Fruit fly (Drosophila melanogaster) whole organism, embryonic: Measurements from ENCODE around the gene CG2931.

Experiments
- Aef1 ChIP-seq: fragments of 200-800 bp; sonication (Bioruptor generic); IDR thresholded peaks from 3 replicates; pipeline ENCODE4 v1.3.6; 2022; ENCODE audit warnings: missing biosample characterization, missing genetic modification characterization
- Atf-2 ChIP-seq: fragments of 200-800 bp; sonication (Bioruptor generic); optimal IDR thresholded peaks from 2 replicates; lab custom pipeline; 2016; ENCODE audit warnings: missing biosample characterization, missing genetic modification characterization
- CG10274 ChIP-seq: fragments of 200-800 bp; sonication (Bioruptor generic); optimal IDR thresholded peaks from 3 replicates; lab custom pipeline; 2017; ENCODE audit warnings: missing biosample characterization, mild to moderate bottlenecking, missing genetic modification characterization
- CG10565 ChIP-seq: fragments of 200-800 bp; sonication (Bioruptor generic); optimal IDR thresholded peaks from 3 replicates; lab custom pipeline; 2016; ENCODE audit warnings: missing biosample characterization, mild to moderate bottlenecking, missing genetic modification characterization
- CG10959 ChIP-seq: fragments of 200-800 bp; sonication (Bioruptor generic); IDR thresholded peaks from 2 replicates; pipeline ENCODE4 v1.3.6; 2022; ENCODE audit warnings: missing biosample characterization, missing genetic modification characterization
- CG12942 ChIP-seq: fragments of 200-800 bp; sonication (Bioruptor generic); optimal IDR thresholded peaks from 3 replicates; lab custom pipeline; 2016; ENCODE audit warnings: missing biosample characterization, missing genetic modification characterization
- CG13424 ChIP-seq: fragments of 200-800 bp; sonication (Bioruptor generic); optimal IDR thresholded peaks from 2 replicates; lab custom pipeline; 2019; ENCODE audit warnings: missing biosample characterization, mild to moderate bottlenecking, missing genetic modification characterization, moderate library complexity
- CG14710 ChIP-seq: fragments of 200-800 bp; sonication (Bioruptor generic); optimal IDR thresholded peaks from 3 replicates; lab custom pipeline; 2019; ENCODE audit warnings: missing biosample characterization, mild to moderate bottlenecking, missing genetic modification characterization, moderate library complexity
- CG15011 ChIP-seq: fragments of 200-800 bp; sonication (Bioruptor generic); optimal IDR thresholded peaks from 3 replicates; lab custom pipeline; 2018; ENCODE audit warnings: missing biosample characterization, mild to moderate bottlenecking, missing genetic modification characterization
- CG15601 ChIP-seq: fragments of 200-800 bp; sonication (Bioruptor generic); optimal IDR thresholded peaks from 3 replicates; lab custom pipeline; 2019; ENCODE audit warnings: missing biosample characterization, mild to moderate bottlenecking, missing genetic modification characterization, moderate library complexity
- CG15696 ChIP-seq: fragments of 200-800 bp; sonication (Bioruptor generic); optimal IDR thresholded peaks from 2 replicates; lab custom pipeline; 2019; ENCODE audit warnings: missing biosample characterization, mild to moderate bottlenecking, missing genetic modification characterization, moderate library complexity
- CG18011 ChIP-seq: fragments of 200-800 bp; sonication (Bioruptor generic); optimal IDR thresholded peaks from 2 replicates; lab custom pipeline; 2017; ENCODE audit warnings: missing biosample characterization, missing genetic modification characterization, mild to moderate bottlenecking, moderate library complexity, missing genotype
- CG5953 ChIP-seq: fragments of 200-800 bp; sonication (Bioruptor generic); IDR thresholded peaks from 2 replicates; pipeline ENCODE4 v1.3.6; 2022; ENCODE audit warnings: missing biosample characterization, missing genetic modification characterization
- CG6654 ChIP-seq: fragments of 200-800 bp; sonication (Bioruptor generic); optimal IDR thresholded peaks from 2 replicates; lab custom pipeline; 2017; ENCODE audit warnings: missing biosample characterization, mild to moderate bottlenecking, missing genetic modification characterization
- CG7357 ChIP-seq: fragments of 200-800 bp; sonication (Bioruptor generic); IDR thresholded peaks from 3 replicates; pipeline ENCODE4 v1.3.6; 2022; ENCODE audit warnings: missing biosample characterization, missing genetic modification characterization
- CG7786 ChIP-seq: fragments of 200-800 bp; sonication (Bioruptor generic); optimal IDR thresholded peaks from 2 replicates; lab custom pipeline; 2016; ENCODE audit warnings: missing biosample characterization, missing genetic modification characterization
- CG9876 ChIP-seq: fragments of 200-800 bp; sonication (Bioruptor generic); optimal IDR thresholded peaks from 2 replicates; lab custom pipeline; 2016; ENCODE audit warnings: missing biosample characterization, missing genetic modification characterization
- D19B ChIP-seq: fragments of 200-800 bp; sonication (Bioruptor generic); optimal IDR thresholded peaks from 2 replicates; lab custom pipeline; 2017; ENCODE audit warnings: missing biosample characterization, mild to moderate bottlenecking, missing genetic modification characterization
- Dad ChIP-seq: fragments of 200-800 bp; sonication (Bioruptor generic); optimal IDR thresholded peaks from 3 replicates; lab custom pipeline; 2016; ENCODE audit warnings: missing biosample characterization, missing genetic modification characterization
- Dll ChIP-seq: fragments of 200-800 bp; sonication (Bioruptor generic); IDR thresholded peaks from 4 replicates; pipeline ENCODE4 v1.3.6; 2022; ENCODE audit warnings: missing biosample characterization, missing genetic modification characterization; ENCODE audit not compliant: partially characterized antibody
- E2f2 ChIP-seq: fragments of 200-800 bp; sonication (Bioruptor generic); IDR thresholded peaks from 2 replicates; pipeline ENCODE4 v1.3.6; 2022; ENCODE audit warnings: missing biosample characterization, missing genetic modification characterization
- Ets65A ChIP-seq: fragments of 200-800 bp; sonication (Bioruptor generic); peaks from one replicate; lab custom pipeline; 2016; ENCODE audit warnings: missing biosample characterization, missing genetic modification characterization
- Fer2 ChIP-seq: fragments of 200-800 bp; sonication (Bioruptor generic); optimal IDR thresholded peaks from 2 replicates; lab custom pipeline; 2018; ENCODE audit warnings: missing biosample characterization, mild to moderate bottlenecking, missing genetic modification characterization, moderate library complexity
- HLH54F ChIP-seq: fragments of 200-800 bp; sonication (Bioruptor generic); optimal IDR thresholded peaks from 3 replicates; lab custom pipeline; 2016; ENCODE audit warnings: missing biosample characterization, missing genetic modification characterization
- HmgD ChIP-seq: fragments of 200-800 bp; sonication (Bioruptor generic); optimal IDR thresholded peaks from 3 replicates; lab custom pipeline; 2016; ENCODE audit warnings: missing biosample characterization, missing genetic modification characterization
- Hr78 ChIP-seq, 2 experiments: fragments of 200-800 bp in 1 of 2; fragments of >200 bp in 1 of 2; sonication (Bioruptor generic) in 1 of 2; optimal IDR thresholded peaks; 2 replicates each; lab custom pipeline; 2017 to 2019; ENCODE audit warnings: missing biosample characterization in 2 of 2, missing genetic modification characterization in 2 of 2, mild to moderate bottlenecking in 1 of 2, moderate library complexity in 1 of 2
- Nf-YA ChIP-seq: fragments of 200-800 bp; sonication (Bioruptor generic); IDR thresholded peaks from 2 replicates; pipeline ENCODE4 v1.3.6; 2022; ENCODE audit warnings: missing biosample characterization, missing genetic modification characterization
- NfI ChIP-seq: fragments of 200-800 bp; sonication (Bioruptor generic); optimal IDR thresholded peaks from 3 replicates; lab custom pipeline; 2018; ENCODE audit warnings: missing biosample characterization, mild to moderate bottlenecking, missing genetic modification characterization, moderate library complexity
- Sin3A ChIP-seq: fragments of >200 bp; optimal IDR thresholded peaks from 2 replicates; lab custom pipeline; 2018
- Sry-δ ChIP-seq: fragments of 200-800 bp; sonication (Bioruptor generic); optimal IDR thresholded peaks from 2 replicates; lab custom pipeline; 2016; ENCODE audit warnings: missing biosample characterization, missing genetic modification characterization
- Tbp ChIP-seq: fragments of >200 bp; optimal IDR thresholded peaks from 2 replicates; lab custom pipeline; 2018; ENCODE audit warnings: missing biosample characterization, missing genetic modification characterization
- Vsx1 ChIP-seq: fragments of 200-800 bp; sonication (Bioruptor generic); optimal IDR thresholded peaks from 2 replicates; lab custom pipeline; 2017; ENCODE audit warnings: missing biosample characterization, mild to moderate bottlenecking, missing genetic modification characterization, missing genetic modification reagents
- Xrp1 ChIP-seq: fragments of 200-800 bp; sonication (Bioruptor generic); IDR thresholded peaks from 2 replicates; pipeline ENCODE4 v1.3.6; 2022; ENCODE audit warnings: missing biosample characterization, missing genetic modification characterization
- bcd ChIP-seq: fragments of 200-800 bp; sonication (Bioruptor generic); optimal IDR thresholded peaks from 2 replicates; lab custom pipeline; 2017; ENCODE audit warnings: missing biosample characterization, mild to moderate bottlenecking, missing genetic modification characterization
- cato ChIP-seq: fragments of 200-800 bp; sonication (Bioruptor generic); optimal IDR thresholded peaks from 2 replicates; lab custom pipeline; 2016; ENCODE audit warnings: missing biosample characterization, missing genetic modification characterization, borderline replicate concordance
- dati ChIP-seq: fragments of 200-800 bp; sonication (Bioruptor generic); IDR thresholded peaks from 2 replicates; pipeline ENCODE4 v1.3.6; 2022; ENCODE audit warnings: missing biosample characterization, missing genetic modification characterization
- dm ChIP-seq: fragments of 200-800 bp; sonication (Bioruptor generic); optimal IDR thresholded peaks from 3 replicates; lab custom pipeline; 2016; ENCODE audit warnings: missing biosample characterization, missing genetic modification characterization
- dpn ChIP-seq, 2 experiments: fragments of 200-800 bp; sonication (Bioruptor generic); optimal IDR thresholded peaks; 3 replicates each; lab custom pipeline; 2016; ENCODE audit warnings: missing biosample characterization in 2 of 2, missing genetic modification characterization in 2 of 2
- gcm2 ChIP-seq: fragments of 200-800 bp; sonication (Bioruptor generic); optimal IDR thresholded peaks from 2 replicates; lab custom pipeline; 2016; ENCODE audit warnings: missing biosample characterization, missing genetic modification characterization
- gem ChIP-seq: fragments of 200-800 bp; sonication (Bioruptor generic); optimal IDR thresholded peaks from 2 replicates; lab custom pipeline; 2019; ENCODE audit warnings: missing biosample characterization, mild to moderate bottlenecking, missing genetic modification characterization, moderate library complexity
- nerfin-2 ChIP-seq: fragments of 200-800 bp; sonication (Bioruptor generic); IDR thresholded peaks from 2 replicates; pipeline ENCODE4 v1.3.6; 2022; ENCODE audit warnings: missing biosample characterization, missing genetic modification characterization; ENCODE audit not compliant: partially characterized antibody
- onecut ChIP-seq: fragments of 200-800 bp; sonication (Bioruptor generic); IDR thresholded peaks from 2 replicates; pipeline ENCODE4 v1.3.6; 2022; ENCODE audit warnings: missing biosample characterization, missing genetic modification characterization
- p53 ChIP-seq: fragments of 200-800 bp; sonication (Bioruptor generic); optimal IDR thresholded peaks from 2 replicates; lab custom pipeline; 2016; ENCODE audit warnings: missing biosample characterization, missing genetic modification characterization
- pum ChIP-seq: fragments of 200-800 bp; sonication (Bioruptor generic); optimal IDR thresholded peaks from 2 replicates; lab custom pipeline; 2016; ENCODE audit warnings: missing biosample characterization, missing genetic modification characterization
- pzg ChIP-seq: fragments of 200-800 bp; sonication (Bioruptor generic); optimal IDR thresholded peaks from 3 replicates; lab custom pipeline; 2018; ENCODE audit warnings: missing biosample characterization, mild to moderate bottlenecking, missing genetic modification characterization, moderate library complexity
- rib ChIP-seq: fragments of 200-800 bp; sonication (Bioruptor generic); IDR thresholded peaks from 2 replicates; pipeline ENCODE4 v1.3.6; 2022; ENCODE audit warnings: missing biosample characterization, missing genetic modification characterization
- sd ChIP-seq: fragments of 200-800 bp; sonication (Bioruptor generic); optimal IDR thresholded peaks from 3 replicates; lab custom pipeline; 2018; ENCODE audit warnings: missing biosample characterization, mild to moderate bottlenecking, missing genetic modification characterization, moderate library complexity
- sim ChIP-seq: fragments of 200-800 bp; sonication (Bioruptor generic); IDR thresholded peaks from 2 replicates; pipeline ENCODE4 v1.3.6; 2022; ENCODE audit warnings: missing biosample characterization, missing genetic modification characterization
- sima ChIP-seq: fragments of 200-800 bp; sonication (Bioruptor generic); optimal IDR thresholded peaks from 2 replicates; lab custom pipeline; 2016; ENCODE audit warnings: missing biosample characterization, missing genetic modification characterization
- ssp ChIP-seq: fragments of 200-800 bp; sonication (Bioruptor generic); IDR thresholded peaks from 2 replicates; pipeline ENCODE4 v1.3.6; 2022; ENCODE audit warnings: missing biosample characterization, missing genetic modification characterization
- tx ChIP-seq: fragments of 200-800 bp; sonication (Bioruptor generic); optimal IDR thresholded peaks from 2 replicates; lab custom pipeline; 2016; ENCODE audit warnings: missing biosample characterization, missing genetic modification characterization
- unc-4 ChIP-seq: fragments of 200-800 bp; sonication (Bioruptor generic); IDR thresholded peaks from 2 replicates; pipeline ENCODE4 v1.3.6; 2022; ENCODE audit warnings: missing biosample characterization, missing genetic modification characterization; ENCODE audit not compliant: partially characterized antibody
- zfh1 ChIP-seq: fragments of 200-800 bp; sonication (Bioruptor generic); IDR thresholded peaks from 3 replicates; pipeline ENCODE4 v1.3.6; 2022; ENCODE audit warnings: missing biosample characterization, missing genetic modification characterization

Gene CG2931

DNA sequence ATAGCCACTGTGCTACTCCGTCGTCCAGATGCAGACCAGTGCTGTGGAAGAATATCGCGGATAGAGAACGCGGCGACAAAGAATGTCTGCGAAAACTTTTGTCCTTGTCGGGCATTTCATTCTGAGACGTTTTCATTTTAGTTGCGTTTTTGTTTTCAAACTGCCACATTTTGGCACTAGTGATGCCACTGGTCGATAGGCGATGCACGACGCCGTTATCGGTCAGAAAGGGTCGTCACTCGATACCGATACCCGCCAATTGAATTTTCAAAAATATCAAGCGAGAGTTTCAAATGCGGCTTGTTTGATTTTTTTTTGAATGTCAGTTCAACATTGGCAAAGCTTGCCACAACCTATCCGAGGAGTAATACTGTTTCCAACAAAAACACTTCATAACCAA lies 18.0 kb downstream of the CG2931 start (continued):
- TF ChIP-seq Hr78 (GFP tag; optimal IDR thresholded peaks at IDR 0.05; lab: Kevin White, UChicago): no peak
- TF ChIP-seq CG10274 (GFP tag; lab: Kevin White, UChicago): no peak
- no peak for TF ChIP-seq CG6654 (GFP tag; lab: Kevin White, UChicago)
- no peak for TF ChIP-seq sim
- no peak for TF ChIP-seq HLH54F (GFP tag; lab: Kevin White, UChicago)
- TF ChIP-seq Xrp1 (GFP tag; lab: Robert Waterston, UW): no peak
- TF ChIP-seq pum: no peak
- TF ChIP-seq CG13424: no peak
- TF ChIP-seq dm (GFP tag; lab: Kevin White, UChicago): no peak
- TF ChIP-seq tx (GFP tag; lab: Kevin White, UChicago): no peak
- no peak for TF ChIP-seq CG12942 (GFP tag; lab: Kevin White, UChicago)
- no peak for TF ChIP-seq Nf-YA (GFP tag; lab: Robert Waterston, UW)
- TF ChIP-seq CG15601 (tag; lab: Kevin White, UChicago): no peak
- no peak for TF ChIP-seq Vsx1 (GFP tag; lab: Kevin White, UChicago)
- no peak for TF ChIP-seq gem (tag; lab: Kevin White, UChicago)
- TF ChIP-seq CG18011 (GFP tag; lab: Kevin White, UChicago): no peak
- no peak for TF ChIP-seq CG9876 (GFP tag; lab: Kevin White, UChicago)
- TF ChIP-seq CG5953 (GFP tag; lab: Robert Waterston, UW): no peak
- no peak for TF ChIP-seq D19B (GFP tag; lab: Kevin White, UChicago)
- TF ChIP-seq HmgD (GFP tag; lab: Kevin White, UChicago): no peak
- TF ChIP-seq E2f2 (GFP tag; lab: Robert Waterston, UW): peak; percentile 96
- TF ChIP-seq sima: no peak
- no peak for TF ChIP-seq gcm2 (GFP tag; lab: Kevin White, UChicago)
- no peak for TF ChIP-seq CG10565 (GFP tag; lab: Kevin White, UChicago)
- TF ChIP-seq ssp (GFP tag; lab: Robert Waterston, UW): no peak
- no peak for TF ChIP-seq Fer2
- no peak for TF ChIP-seq Tbp
- no peak for TF ChIP-seq Atf-2 (GFP tag; lab: Kevin White, UChicago)
- no peak for TF ChIP-seq rib (GFP tag; lab: Robert Waterston, UW)
- no peak for TF ChIP-seq p53
- TF ChIP-seq Aef1 (GFP tag; lab: Robert Waterston, UW): no peak
- TF ChIP-seq NfI: no peak
- no peak for TF ChIP-seq CG10959 (GFP tag; lab: Robert Waterston, UW)
- TF ChIP-seq unc-4 (GFP tag; lab: Robert Waterston, UW): peak; percentile 67
- no peak for TF ChIP-seq CG7786 (GFP tag; lab: Kevin White, UChicago)
- TF ChIP-seq nerfin-2 (GFP tag; lab: Robert Waterston, UW): peak; percentile 57; the same call in 1 of the 2 replicates
- TF ChIP-seq bcd (GFP tag; lab: Kevin White, UChicago): no peak
- TF ChIP-seq sd (tag; lab: Kevin White, UChicago): no peak
- TF ChIP-seq zfh1 (GFP tag; lab: Robert Waterston, UW): no peak
- TF ChIP-seq CG15011 (GFP tag; lab: Kevin White, UChicago): no peak
- TF ChIP-seq onecut (GFP tag; lab: Robert Waterston, UW): no peak
- TF ChIP-seq CG14710 (tag; lab: Kevin White, UChicago): peak; percentile 27
- no peak for TF ChIP-seq dati
- TF ChIP-seq pzg (GFP tag; lab: Kevin White, UChicago): peak; percentile 72
- no peak for TF ChIP-seq CG7357 (GFP tag; lab: Robert Waterston, UW)
- TF ChIP-seq CG15696 (tag; lab: Kevin White, UChicago): no peak
- TF ChIP-seq Dad: no peak
- no peak for TF ChIP-seq dpn (GFP tag; optimal IDR thresholded peaks at IDR 0.05; lab: Kevin White, UChicago)
- TF ChIP-seq cato (GFP tag; lab: Kevin White, UChicago): no peak
- peak; percentile 72 for TF ChIP-seq Dll (GFP tag; lab: Robert Waterston, UW)
- peak; percentile 16 for TF ChIP-seq Sin3A (lab: Kevin White, UChicago)
- no peak for TF ChIP-seq Ets65A
- TF ChIP-seq Sry-δ (GFP tag; lab: Kevin White, UChicago): peak; percentile 81
